Fruit fly (Drosophila melanogaster) whole organism, pupa: ENCODE measurements around the gene CG4213.

Source experiments
- CG10348 ChIP-seq: fragments of 200-800 bp; sonication (Bioruptor generic); IDR thresholded peaks from 2 replicates; pipeline ENCODE4 v1.3.6; 2022; ENCODE audit warnings: missing biosample characterization, missing genetic modification characterization
- CG12605 ChIP-seq: fragments of 200-800 bp; sonication (Bioruptor generic); IDR thresholded peaks from 2 replicates; pipeline ENCODE4 v1.3.6; 2022; ENCODE audit warnings: missing biosample characterization, missing genetic modification characterization
- CG13204 ChIP-seq: fragments of 200-800 bp; sonication (Bioruptor generic); optimal IDR thresholded peaks from 2 replicates; lab custom pipeline; 2018; ENCODE audit warnings: missing biosample characterization, mild to moderate bottlenecking, missing genetic modification characterization, moderate library complexity
- CG14655 ChIP-seq: fragments of 200-800 bp; sonication (Bioruptor generic); optimal IDR thresholded peaks from 3 replicates; lab custom pipeline; 2017; ENCODE audit warnings: mild to moderate bottlenecking, missing biosample characterization, missing genetic modification reagents, missing genetic modification characterization
- CG15710 ChIP-seq: fragments of 200-800 bp; sonication (Bioruptor generic); optimal IDR thresholded peaks from 2 replicates; lab custom pipeline; 2018; ENCODE audit warnings: missing biosample characterization, mild to moderate bottlenecking, missing genetic modification characterization, moderate library complexity
- CG17806 ChIP-seq: fragments of 200-800 bp; sonication (Bioruptor generic); optimal IDR thresholded peaks from 2 replicates; lab custom pipeline; 2018; ENCODE audit warnings: missing biosample characterization, mild to moderate bottlenecking, missing genetic modification characterization, moderate library complexity
- CG32121 ChIP-seq: fragments of 200-800 bp; sonication (Bioruptor generic); IDR thresholded peaks from 2 replicates; pipeline ENCODE4 v1.3.6; 2022; ENCODE audit warnings: missing biosample characterization, missing genetic modification characterization
- CG34367 ChIP-seq: fragments of 200-800 bp; sonication (Bioruptor generic); optimal IDR thresholded peaks from 2 replicates; lab custom pipeline; 2018; ENCODE audit warnings: missing biosample characterization, mild to moderate bottlenecking, missing genetic modification characterization
- CG4496 ChIP-seq: fragments of 200-800 bp; sonication (Bioruptor generic); IDR thresholded peaks from 3 replicates; pipeline ENCODE4 v1.3.6; 2022; ENCODE audit warnings: missing biosample characterization, missing genetic modification characterization
- CG8159 ChIP-seq: fragments of 200-800 bp; sonication (Bioruptor generic); optimal IDR thresholded peaks from 3 replicates; lab custom pipeline; 2018; ENCODE audit warnings: missing biosample characterization, mild to moderate bottlenecking, missing genetic modification characterization, moderate library complexity
- CG8301 ChIP-seq: fragments of 200-800 bp; sonication (Bioruptor generic); optimal IDR thresholded peaks from 2 replicates; lab custom pipeline; 2018; ENCODE audit warnings: missing biosample characterization, mild to moderate bottlenecking, missing genetic modification characterization
- CG9948 ChIP-seq: fragments of 200-800 bp; sonication (Bioruptor generic); optimal IDR thresholded peaks from 2 replicates; lab custom pipeline; 2018; ENCODE audit warnings: missing biosample characterization, mild to moderate bottlenecking, missing genetic modification characterization, moderate library complexity
- D1 ChIP-seq: fragments of 200-800 bp; sonication (Bioruptor generic); optimal IDR thresholded peaks from 2 replicates; lab custom pipeline; 2018; ENCODE audit warnings: missing biosample characterization, mild to moderate bottlenecking, missing genetic modification characterization, moderate library complexity
- EcR ChIP-seq: fragments of 200-800 bp; sonication (Bioruptor generic); optimal IDR thresholded peaks from 3 replicates; lab custom pipeline; 2019; ENCODE audit warnings: missing biosample characterization, missing genetic modification characterization, mild to moderate bottlenecking, moderate library complexity, missing genetic modification reagents
- Ets98B ChIP-seq: fragments of 200-800 bp; sonication (Bioruptor generic); IDR thresholded peaks from 2 replicates; pipeline ENCODE4 v1.3.6; 2022; ENCODE audit warnings: missing biosample characterization, missing genetic modification characterization
- Pif1A ChIP-seq: fragments of 200-800 bp; sonication (Bioruptor generic); optimal IDR thresholded peaks from 3 replicates; lab custom pipeline; 2016; ENCODE audit warnings: missing biosample characterization, missing genetic modification characterization
- Pif1B ChIP-seq: fragments of 200-800 bp; sonication (Bioruptor generic); optimal IDR thresholded peaks from 3 replicates; lab custom pipeline; 2016; ENCODE audit warnings: missing biosample characterization, missing genetic modification characterization
- Snoo ChIP-seq: fragments of 200-800 bp; sonication (Bioruptor generic); optimal IDR thresholded peaks from 3 replicates; lab custom pipeline; 2017; ENCODE audit warnings: missing biosample characterization, mild to moderate bottlenecking, missing genetic modification characterization, inconsistent platforms
- fd96Ca ChIP-seq: fragments of 200-800 bp; sonication (Bioruptor generic); IDR thresholded peaks from 3 replicates; pipeline ENCODE4 v1.3.6; 2022; ENCODE audit warnings: missing biosample characterization, missing genetic modification characterization
- gl ChIP-seq: fragments of 200-800 bp; sonication (Bioruptor generic); optimal IDR thresholded peaks from 2 replicates; lab custom pipeline; 2018; ENCODE audit warnings: missing biosample characterization, mild to moderate bottlenecking, missing genetic modification characterization
- rn ChIP-seq: fragments of 200-800 bp; sonication (Bioruptor generic); IDR thresholded peaks from 2 replicates; pipeline ENCODE4 v1.3.6; 2022; ENCODE audit warnings: missing biosample characterization, missing genetic modification characterization

The CG4213 gene

DNA sequence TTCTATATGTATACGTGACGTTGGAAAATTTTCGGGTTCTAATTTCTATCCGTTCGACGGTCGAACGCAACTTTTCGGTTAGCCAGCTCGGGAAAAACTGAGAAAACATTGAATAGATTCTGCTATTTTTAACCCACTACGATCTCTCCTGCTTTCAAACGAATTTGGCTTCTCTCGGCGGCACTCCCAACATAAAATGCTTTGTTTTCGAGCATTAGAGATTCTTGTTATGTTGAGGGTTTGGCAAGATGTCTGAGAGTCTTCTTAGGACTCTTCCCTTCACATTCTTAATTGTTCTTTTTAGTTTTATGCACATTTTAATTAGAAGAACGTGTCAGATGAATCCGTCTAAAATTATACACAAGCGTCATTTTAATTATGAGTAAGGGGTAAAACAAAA lies at the start of gene CG4213:
Gene CG4213 (minus strand): TSS at position 101 of the 400 bp plus-strand sequence.
- no peak for TF ChIP-seq Snoo (tag; lab: Kevin White, UChicago)
- TF ChIP-seq CG15710 = no peak
- TF ChIP-seq CG10348 = no peak
- TF ChIP-seq D1 = no peak
- no peak for TF ChIP-seq CG12605 (GFP tag; lab: Robert Waterston, UW)
- no peak for TF ChIP-seq CG17806 (tag; lab: Kevin White, UChicago)
- no peak for TF ChIP-seq Ets98B (GFP tag; lab: Robert Waterston, UW)
- no peak for TF ChIP-seq CG4496
- no peak for TF ChIP-seq rn (GFP tag; lab: Robert Waterston, UW)
- TF ChIP-seq fd96Ca = no peak
- TF ChIP-seq EcR = no peak
- no peak for TF ChIP-seq Pif1B
- no peak for TF ChIP-seq CG8301 (tag; lab: Kevin White, UChicago)
- no peak for TF ChIP-seq CG13204 (GFP tag; lab: Kevin White, UChicago)

DNA sequence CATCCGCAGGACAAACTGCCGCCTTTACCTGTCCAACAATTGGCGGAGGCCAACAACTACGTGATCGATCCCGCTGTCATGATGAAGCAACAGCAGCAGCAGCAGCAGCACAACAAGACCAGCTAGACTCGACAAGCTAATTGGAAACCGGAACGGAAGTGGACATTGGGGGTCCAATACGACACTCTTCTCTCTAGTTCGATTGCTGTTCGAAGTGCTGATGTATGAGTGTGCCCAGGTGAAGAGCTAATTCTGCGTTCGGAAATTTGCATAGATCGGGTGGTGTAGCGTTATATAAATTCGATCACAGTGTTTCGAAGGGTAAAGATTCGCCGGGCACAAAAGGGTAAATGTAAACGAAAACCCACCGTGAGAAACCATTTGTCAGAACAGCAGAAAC lies 45.1 kb upstream of the CG4213 start:
- TF ChIP-seq CG15710 (no peak), CG9948 (tag; lab: Kevin White, UChicago) (no peak), CG8159 (no peak), CG12605 (GFP tag; lab: Robert Waterston, UW) (no peak), CG4496 (no peak), D1 (no peak), Snoo (tag; lab: Kevin White, UChicago) (no peak), fd96Ca (no peak), gl (no peak), Pif1A (GFP tag; lab: Kevin White, UChicago) (no peak), EcR (no peak), rn (GFP tag; lab: Robert Waterston, UW) (no peak)

DNA sequence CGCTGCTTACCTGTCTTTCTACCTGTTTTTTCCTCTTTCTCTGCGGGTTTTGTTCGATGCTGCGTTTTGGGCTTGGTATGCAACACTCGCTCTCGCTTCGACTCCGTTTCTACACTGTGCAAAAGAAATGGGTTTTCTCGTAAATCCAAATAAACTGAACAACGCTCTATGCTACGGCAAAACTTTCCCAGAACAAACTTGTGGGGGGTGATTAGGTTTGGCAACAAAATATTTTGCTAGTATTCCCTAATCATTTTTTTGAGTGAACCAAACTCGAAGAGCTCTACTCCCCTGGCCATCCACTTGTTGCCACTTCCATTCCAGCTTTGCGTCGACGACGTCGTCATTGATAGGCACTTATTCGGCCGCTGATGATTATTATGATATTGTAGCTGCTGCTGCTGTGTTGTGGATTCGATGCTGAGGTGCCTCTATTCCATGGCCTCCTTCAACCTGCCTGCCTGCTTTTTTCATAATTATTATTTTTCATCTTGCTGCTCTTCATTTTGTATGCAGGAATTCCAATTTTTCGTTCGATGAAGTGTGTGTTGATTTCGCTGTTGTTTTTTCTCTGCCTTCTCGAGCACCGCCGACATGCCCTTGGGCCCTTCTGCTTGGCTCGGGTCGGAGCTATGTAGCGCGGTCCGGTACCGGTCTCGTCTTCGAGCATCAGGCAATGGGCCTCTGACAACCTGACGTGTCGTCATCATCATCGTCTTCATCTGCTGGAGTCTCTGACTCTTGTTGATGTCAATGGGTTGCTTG lies 40.1 kb upstream of the CG4213 start:
- TF ChIP-seq rn (GFP tag; lab: Robert Waterston, UW) (peak; percentile 90), EcR (peak; percentile 65), CG4496 (peak; percentile 96), fd96Ca (peak; percentile 96), Pif1A (GFP tag; lab: Kevin White, UChicago) (peak; percentile 98), CG8159 (peak; percentile 95), CG12605 (GFP tag; lab: Robert Waterston, UW) (peak; percentile 92), Snoo (tag; lab: Kevin White, UChicago) (peak; percentile 95), CG14655 (peak; percentile 93), CG13204 (GFP tag; lab: Kevin White, UChicago) (peak; percentile 89), CG32121 (GFP tag; lab: Robert Waterston, UW) (peak; percentile 89), CG8301 (tag; lab: Kevin White, UChicago) (peak; percentile 92), Pif1B (peak; percentile 97), CG9948 (tag; lab: Kevin White, UChicago) (peak; percentile 94), CG15710 (peak; percentile 96), CG17806 (tag; lab: Kevin White, UChicago) (peak; percentile 96), CG10348 (0 out of 2 replicates have a peak, but pooled peaks have one; percentile 36), D1 (no peak), gl (peak; percentile 93), CG34367 (tag; lab: Kevin White, UChicago) (peak; percentile 95), Ets98B (GFP tag; lab: Robert Waterston, UW) (peak; percentile 96)

DNA sequence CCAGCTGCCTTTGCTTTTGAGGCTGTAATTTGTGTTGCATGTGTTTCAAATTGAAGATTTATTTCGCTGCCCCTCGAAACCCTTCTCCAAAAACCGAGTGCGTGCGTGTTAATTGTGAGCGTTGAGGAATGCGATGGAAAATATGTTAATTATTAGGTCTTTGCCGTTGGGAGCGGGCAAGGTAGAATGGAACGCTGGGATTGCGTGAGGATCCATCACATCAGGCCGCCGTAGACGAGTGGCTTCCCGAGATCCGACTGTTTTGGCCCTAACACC lies 39.4 kb upstream of the CG4213 start:
- TF ChIP-seq CG4496 (no peak), CG17806 (tag; lab: Kevin White, UChicago) (no peak), CG10348 (no peak), CG12605 (GFP tag; lab: Robert Waterston, UW) (no peak), CG8159 (no peak), CG8301 (tag; lab: Kevin White, UChicago) (no peak), Ets98B (GFP tag; lab: Robert Waterston, UW) (no peak), Pif1B (no peak), D1 (no peak), EcR (no peak), Snoo (tag; lab: Kevin White, UChicago) (no peak), CG9948 (tag; lab: Kevin White, UChicago) (no peak), CG34367 (tag; lab: Kevin White, UChicago) (no peak), fd96Ca (no peak)

DNA sequence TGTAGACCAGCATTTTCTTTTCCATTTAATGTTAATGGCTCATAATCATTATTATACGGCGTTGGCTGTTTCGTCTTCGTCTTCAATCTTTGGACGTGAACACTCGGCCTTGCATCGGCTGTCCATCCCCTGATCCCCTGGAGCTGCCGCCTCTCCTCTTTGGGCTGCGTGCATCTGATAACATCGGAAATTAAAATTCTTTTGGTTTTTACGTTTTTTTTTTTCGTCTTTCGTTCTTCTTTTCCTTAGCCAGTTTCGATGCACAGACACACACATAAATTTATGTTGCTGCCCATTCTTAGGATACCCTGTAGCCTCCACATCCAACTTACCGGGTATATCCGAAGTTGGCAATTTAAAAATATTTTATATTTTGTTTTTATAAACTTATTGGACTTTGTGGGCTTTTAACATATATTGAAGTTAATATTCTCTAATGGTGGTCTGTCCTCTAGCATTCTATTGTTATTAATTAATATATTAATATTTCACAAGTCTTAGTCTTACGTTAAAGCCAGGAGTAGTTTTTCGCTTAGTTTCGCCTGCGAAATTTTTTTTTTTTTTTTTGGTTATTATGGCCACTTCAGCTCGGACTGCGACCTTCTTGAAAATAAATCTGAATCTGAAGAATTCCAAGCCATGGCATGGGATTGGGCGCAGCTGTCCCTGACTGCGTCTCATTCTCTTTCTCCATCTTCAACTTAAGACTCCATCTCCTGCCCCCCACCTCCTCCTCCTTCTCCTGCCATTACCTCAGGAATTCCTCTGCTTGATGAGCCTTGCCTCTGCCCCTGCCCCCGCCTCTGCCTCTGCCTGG lies 38.8 kb upstream of the CG4213 start:
- no peak for TF ChIP-seq Ets98B (GFP tag; lab: Robert Waterston, UW)
- TF ChIP-seq CG10348 = no peak
- TF ChIP-seq CG4496 = no peak; the same call in 1 of the 3 replicates
- peak; percentile 53 for TF ChIP-seq gl
- no peak for TF ChIP-seq rn (GFP tag; lab: Robert Waterston, UW)
- peak; percentile 86 for TF ChIP-seq CG34367 (tag; lab: Kevin White, UChicago)
- TF ChIP-seq CG13204 (GFP tag; lab: Kevin White, UChicago) = peak; percentile 73
- TF ChIP-seq fd96Ca = no peak
- peak; percentile 87 for TF ChIP-seq Pif1B
- peak; percentile 89 for TF ChIP-seq CG14655
- no peak for TF ChIP-seq CG32121 (GFP tag; lab: Robert Waterston, UW)
- peak; percentile 92 for TF ChIP-seq CG15710
- peak; percentile 90 for TF ChIP-seq D1
- TF ChIP-seq Pif1A (GFP tag; lab: Kevin White, UChicago) = peak; percentile 83
- TF ChIP-seq EcR = no peak
- peak; percentile 95 for TF ChIP-seq CG9948 (tag; lab: Kevin White, UChicago)
- TF ChIP-seq CG8301 (tag; lab: Kevin White, UChicago) = peak; percentile 72
- peak; percentile 94 for TF ChIP-seq CG8159
- TF ChIP-seq Snoo (tag; lab: Kevin White, UChicago) = peak; percentile 90
- peak; percentile 90 for TF ChIP-seq CG17806 (tag; lab: Kevin White, UChicago)
- peak; percentile 20; the same call in 1 of the 2 replicates for TF ChIP-seq CG12605 (GFP tag; lab: Robert Waterston, UW)
